Fruit fly (Drosophila melanogaster) whole organism, embryonic: Measurements from ENCODE around the gene Npc2g.

Experiments
- Aef1 ChIP-seq: fragments of 200-800 bp; sonication (Bioruptor generic); IDR thresholded peaks from 3 replicates; pipeline ENCODE4 v1.3.6; 2022; ENCODE audit warnings: missing biosample characterization, missing genetic modification characterization
- Atf-2 ChIP-seq: fragments of 200-800 bp; sonication (Bioruptor generic); optimal IDR thresholded peaks from 2 replicates; lab custom pipeline; 2016; ENCODE audit warnings: missing biosample characterization, missing genetic modification characterization
- Bteb2 ChIP-seq: fragments of 200-800 bp; sonication (Bioruptor generic); optimal IDR thresholded peaks from 2 replicates; lab custom pipeline; 2016; ENCODE audit warnings: missing biosample characterization, missing genetic modification characterization
- CG10431 ChIP-seq: fragments of 200-800 bp; sonication (Bioruptor generic); optimal IDR thresholded peaks from 3 replicates; lab custom pipeline; 2018; ENCODE audit warnings: missing biosample characterization, mild to moderate bottlenecking, missing genetic modification characterization
- CG11504 ChIP-seq: fragments of 200-800 bp; sonication (Bioruptor generic); optimal IDR thresholded peaks from 3 replicates; lab custom pipeline; 2019; ENCODE audit warnings: missing biosample characterization, mild to moderate bottlenecking, missing genetic modification characterization, moderate library complexity
- CG11560 ChIP-seq: fragments of 200-800 bp; sonication (Bioruptor generic); IDR thresholded peaks from 3 replicates; pipeline ENCODE4 v1.3.6; 2022; ENCODE audit warnings: missing biosample characterization, missing genetic modification characterization
- CG11695 ChIP-seq: fragments of 200-800 bp; sonication (Bioruptor generic); IDR thresholded peaks from 3 replicates; pipeline ENCODE4 v1.3.6; 2022; ENCODE audit warnings: missing biosample characterization, missing genetic modification characterization
- CG14667 ChIP-seq: fragments of 200-800 bp; sonication (Bioruptor generic); IDR thresholded peaks from 2 replicates; pipeline ENCODE4 v1.3.6; 2022; ENCODE audit warnings: missing biosample characterization, missing genetic modification characterization
- CG1529 ChIP-seq: fragments of 200-800 bp; sonication (Bioruptor generic); optimal IDR thresholded peaks from 3 replicates; lab custom pipeline; 2018; ENCODE audit warnings: missing biosample characterization, missing genetic modification characterization
- CG17612 ChIP-seq: fragments of 200-800 bp; sonication (Bioruptor generic); IDR thresholded peaks from 2 replicates; pipeline ENCODE4 v1.3.6; 2022; ENCODE audit warnings: missing biosample characterization, missing genetic modification characterization
- CG2116 ChIP-seq: fragments of 200-800 bp; sonication (Bioruptor generic); optimal IDR thresholded peaks from 3 replicates; lab custom pipeline; 2018; ENCODE audit warnings: missing biosample characterization, mild to moderate bottlenecking, missing genetic modification characterization
- CG2678 ChIP-seq: fragments of 200-800 bp; sonication (Bioruptor generic); optimal IDR thresholded peaks from 3 replicates; lab custom pipeline; 2019; ENCODE audit warnings: missing biosample characterization, mild to moderate bottlenecking, missing genetic modification characterization, moderate library complexity
- CG31388 ChIP-seq: fragments of 200-800 bp; sonication (Bioruptor generic); optimal IDR thresholded peaks from 2 replicates; lab custom pipeline; 2016; ENCODE audit warnings: missing biosample characterization, missing genetic modification characterization
- CG32767 ChIP-seq: fragments of 200-800 bp; sonication (Bioruptor generic); IDR thresholded peaks from 2 replicates; pipeline ENCODE4 v1.3.6; 2022; ENCODE audit warnings: missing biosample characterization, missing genetic modification characterization
- CG4730 ChIP-seq: fragments of 200-800 bp; sonication (Bioruptor generic); IDR thresholded peaks from 2 replicates; pipeline ENCODE4 v1.3.6; 2022; ENCODE audit warnings: missing biosample characterization, missing genetic modification characterization
- CG5180 ChIP-seq: fragments of 200-800 bp; sonication (Bioruptor generic); optimal IDR thresholded peaks from 3 replicates; lab custom pipeline; 2017; ENCODE audit warnings: missing biosample characterization, missing genetic modification characterization, mild to moderate bottlenecking, moderate library complexity, missing genetic modification reagents
- CG6791 ChIP-seq: fragments of 200-800 bp; sonication (Bioruptor generic); IDR thresholded peaks from 3 replicates; pipeline ENCODE4 v1.3.6; 2022; ENCODE audit warnings: missing biosample characterization, missing genetic modification characterization; ENCODE audit not compliant: partially characterized antibody
- CG8290 ChIP-seq, 3 experiments: fragments of 200-800 bp; sonication (Bioruptor generic); optimal IDR thresholded peaks; 2 replicates each; lab custom pipeline; 2016 to 2019; ENCODE audit warnings: missing biosample characterization in 3 of 3, missing genetic modification characterization in 3 of 3, mild to moderate bottlenecking in 2 of 3, moderate library complexity in 1 of 3
- CG8359 ChIP-seq: fragments of 200-800 bp; sonication (Bioruptor generic); optimal IDR thresholded peaks from 2 replicates; lab custom pipeline; 2017; ENCODE audit warnings: missing biosample characterization, mild to moderate bottlenecking, missing genetic modification characterization, borderline replicate concordance
- CG8765 ChIP-seq: fragments of 200-800 bp; sonication (Bioruptor generic); IDR thresholded peaks from 2 replicates; pipeline ENCODE4 v1.3.6; 2022; ENCODE audit warnings: missing biosample characterization, missing genetic modification characterization
- CG9817 ChIP-seq: fragments of 200-800 bp; sonication (Bioruptor generic); optimal IDR thresholded peaks from 2 replicates; lab custom pipeline; 2018; ENCODE audit warnings: missing biosample characterization, mild to moderate bottlenecking, missing genetic modification characterization, moderate library complexity
- CHES-1-like ChIP-seq: fragments of 200-800 bp; sonication (Bioruptor generic); optimal IDR thresholded peaks from 2 replicates; lab custom pipeline; 2016; ENCODE audit warnings: missing biosample characterization, missing genetic modification characterization
- Dbx ChIP-seq: fragments of 200-800 bp; sonication (Bioruptor generic); IDR thresholded peaks from 3 replicates; pipeline ENCODE4 v1.3.6; 2022; ENCODE audit warnings: missing biosample characterization, missing genetic modification characterization
- Dip2 ChIP-seq: fragments of 200-800 bp; sonication (Bioruptor generic); IDR thresholded peaks from 2 replicates; pipeline ENCODE4 v1.3.6; 2022; ENCODE audit warnings: missing biosample characterization, missing genetic modification characterization
- Dll ChIP-seq: fragments of 200-800 bp; sonication (Bioruptor generic); IDR thresholded peaks from 4 replicates; pipeline ENCODE4 v1.3.6; 2022; ENCODE audit warnings: missing biosample characterization, missing genetic modification characterization; ENCODE audit not compliant: partially characterized antibody
- Dref ChIP-seq: fragments of 200-800 bp; sonication (Bioruptor generic); IDR thresholded peaks from 2 replicates; pipeline ENCODE4 v1.3.6; 2022; ENCODE audit warnings: missing biosample characterization, missing genetic modification characterization
- E2f2 ChIP-seq: fragments of 200-800 bp; sonication (Bioruptor generic); IDR thresholded peaks from 2 replicates; pipeline ENCODE4 v1.3.6; 2022; ENCODE audit warnings: missing biosample characterization, missing genetic modification characterization
- Fer2 ChIP-seq: fragments of 200-800 bp; sonication (Bioruptor generic); optimal IDR thresholded peaks from 2 replicates; lab custom pipeline; 2018; ENCODE audit warnings: missing biosample characterization, mild to moderate bottlenecking, missing genetic modification characterization, moderate library complexity
- GATAe ChIP-seq: fragments of 200-800 bp; sonication (Bioruptor generic); conservative IDR thresholded peaks from 2 replicates; pipeline ENCODE4 v1.3.6; 2022; ENCODE audit warnings: missing biosample characterization, missing genetic modification characterization
- HLHmδ ChIP-seq: fragments of 200-800 bp; sonication (Bioruptor generic); optimal IDR thresholded peaks from 2 replicates; lab custom pipeline; 2018; ENCODE audit warnings: missing biosample characterization, mild to moderate bottlenecking, missing genetic modification characterization, moderate library complexity
- Optix ChIP-seq: fragments of 200-800 bp; sonication (Bioruptor generic); IDR thresholded peaks from 3 replicates; pipeline ENCODE4 v1.3.6; 2022; ENCODE audit warnings: missing biosample characterization, missing genetic modification characterization
- PHDP ChIP-seq: fragments of 200-800 bp; sonication (Bioruptor generic); optimal IDR thresholded peaks from 3 replicates; lab custom pipeline; 2018; ENCODE audit warnings: missing biosample characterization, mild to moderate bottlenecking, missing genetic modification characterization, moderate library complexity
- Side ChIP-seq: fragments of 200-800 bp; sonication (Bioruptor generic); optimal IDR thresholded peaks from 2 replicates; lab custom pipeline; 2016; ENCODE audit warnings: missing biosample characterization, missing genetic modification characterization
- Sox102F ChIP-seq: fragments of 200-800 bp; sonication (Bioruptor generic); optimal IDR thresholded peaks from 2 replicates; lab custom pipeline; 2018; ENCODE audit warnings: missing biosample characterization, mild to moderate bottlenecking, missing genetic modification characterization, moderate library complexity
- Stat92E ChIP-seq, 3 experiments: fragments of >200 bp in 2 of 3; fragments of 200-800 bp in 1 of 3; sonication (Bioruptor generic) in 1 of 3; optimal IDR thresholded peaks; 2 replicates each; lab custom pipeline; 2017 to 2019; ENCODE audit warnings: missing biosample characterization in 3 of 3, missing genetic modification characterization in 3 of 3, mild to moderate bottlenecking in 1 of 3, moderate library complexity in 1 of 3
- Vsx1 ChIP-seq: fragments of 200-800 bp; sonication (Bioruptor generic); optimal IDR thresholded peaks from 2 replicates; lab custom pipeline; 2017; ENCODE audit warnings: missing biosample characterization, mild to moderate bottlenecking, missing genetic modification characterization, missing genetic modification reagents
- croc ChIP-seq: fragments of 200-800 bp; sonication (Bioruptor generic); conservative IDR thresholded peaks from 3 replicates; pipeline ENCODE4 v1.3.6; 2022; ENCODE audit warnings: missing biosample characterization, missing genetic modification characterization
- cwo ChIP-seq: fragments of 200-800 bp; sonication (Bioruptor generic); optimal IDR thresholded peaks from 3 replicates; lab custom pipeline; 2017; ENCODE audit warnings: missing biosample characterization, missing genetic modification characterization, mild to moderate bottlenecking, moderate library complexity, missing genetic modification reagents
- exex ChIP-seq: fragments of 200-800 bp; sonication (Bioruptor generic); optimal IDR thresholded peaks from 4 replicates; lab custom pipeline; 2018; ENCODE audit warnings: missing biosample characterization, mild to moderate bottlenecking, missing genetic modification characterization, moderate library complexity
- gcm ChIP-seq: fragments of 200-800 bp; sonication (Bioruptor generic); optimal IDR thresholded peaks from 2 replicates; lab custom pipeline; 2019; ENCODE audit warnings: missing biosample characterization, mild to moderate bottlenecking, missing genetic modification characterization, moderate library complexity
- gcm2 ChIP-seq: fragments of 200-800 bp; sonication (Bioruptor generic); optimal IDR thresholded peaks from 2 replicates; lab custom pipeline; 2016; ENCODE audit warnings: missing biosample characterization, missing genetic modification characterization
- gfzf ChIP-seq: fragments of 200-800 bp; sonication (Bioruptor generic); optimal IDR thresholded peaks from 2 replicates; lab custom pipeline; 2016; ENCODE audit warnings: missing biosample characterization, mild to moderate bottlenecking, missing genetic modification characterization, moderate library complexity
- ham ChIP-seq: fragments of 200-800 bp; sonication (Bioruptor generic); IDR thresholded peaks from 2 replicates; pipeline ENCODE4 v1.3.6; 2022; ENCODE audit warnings: missing biosample characterization, missing genetic modification characterization
- kay ChIP-seq: fragments of 200-800 bp; sonication (Bioruptor generic); optimal IDR thresholded peaks from 2 replicates; lab custom pipeline; 2016; ENCODE audit warnings: missing biosample characterization, missing genetic modification characterization
- lilli ChIP-seq: fragments of 200-800 bp; sonication (Bioruptor generic); optimal IDR thresholded peaks from 3 replicates; lab custom pipeline; 2016; ENCODE audit warnings: missing biosample characterization, missing genetic modification characterization
- p53 ChIP-seq: fragments of 200-800 bp; sonication (Bioruptor generic); optimal IDR thresholded peaks from 2 replicates; lab custom pipeline; 2016; ENCODE audit warnings: missing biosample characterization, missing genetic modification characterization
- pzg ChIP-seq: fragments of 200-800 bp; sonication (Bioruptor generic); optimal IDR thresholded peaks from 3 replicates; lab custom pipeline; 2018; ENCODE audit warnings: missing biosample characterization, mild to moderate bottlenecking, missing genetic modification characterization, moderate library complexity
- tgo ChIP-seq: fragments of 200-800 bp; sonication (Bioruptor generic); IDR thresholded peaks from 3 replicates; pipeline ENCODE4 v1.3.6; 2022; ENCODE audit warnings: missing biosample characterization, missing genetic modification characterization
- ttk ChIP-seq: fragments of 200-800 bp; sonication (Bioruptor generic); IDR thresholded peaks from 2 replicates; pipeline ENCODE4 v2.1.2; 2022; ENCODE audit warnings: missing biosample characterization, missing genetic modification characterization
- yki ChIP-seq: fragments of >200 bp; optimal IDR thresholded peaks from 3 replicates; lab custom pipeline; 2018
- zen ChIP-seq: fragments of 200-800 bp; sonication (Bioruptor generic); optimal IDR thresholded peaks from 3 replicates; lab custom pipeline; 2018; ENCODE audit warnings: missing biosample characterization, mild to moderate bottlenecking, missing genetic modification characterization, moderate library complexity

The Npc2g gene

DNA sequence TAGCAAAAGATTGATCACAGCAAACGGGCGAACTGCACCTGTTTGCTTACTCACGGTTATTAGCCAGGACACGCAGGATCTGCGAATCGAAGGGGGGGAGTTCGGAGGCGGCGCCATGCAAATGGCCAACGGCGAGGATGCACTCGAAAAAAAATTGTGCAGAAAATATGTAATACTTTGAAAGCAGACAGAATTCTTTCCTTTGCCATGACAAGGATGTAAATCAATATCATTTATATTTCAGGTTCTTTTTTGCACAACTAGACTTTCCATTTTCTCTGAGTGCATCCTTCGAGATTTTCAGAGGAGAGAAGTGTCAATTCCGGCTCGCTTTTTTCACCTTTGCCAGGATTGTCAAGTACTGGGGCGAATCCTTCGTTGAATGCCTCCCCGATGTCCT is 35.8 kb downstream of the Npc2g start (continued):
- TF ChIP-seq Atf-2 (GFP tag; lab: Kevin White, UChicago) (no peak), Stat92E (GFP tag; optimal IDR thresholded peaks at IDR 0.05; lab: Kevin White, UChicago) (no peak), CG1529 (no peak), CG11695 (GFP tag; lab: Robert Waterston, UW) (0 out of 3 replicates have a peak, but pooled peaks have one; percentile 25), CG11560 (tag; lab: Robert Waterston, UW) (no peak), CG17612 (GFP tag; lab: Robert Waterston, UW) (no peak), CG14667 (GFP tag; lab: Robert Waterston, UW) (no peak), GATAe (GFP tag; lab: Robert Waterston, UW) (no peak), gcm2 (GFP tag; lab: Kevin White, UChicago) (no peak), Sox102F (GFP tag; lab: Kevin White, UChicago) (peak; percentile 31), CG6791 (no peak), pzg (GFP tag; lab: Kevin White, UChicago) (no peak), gcm (GFP tag; lab: Kevin White, UChicago) (no peak), Optix (GFP tag; lab: Robert Waterston, UW) (0 out of 3 replicates have a peak, but pooled peaks have one; percentile 16), Vsx1 (GFP tag; lab: Kevin White, UChicago) (no peak), Side (GFP tag; lab: Kevin White, UChicago) (no peak), tgo (GFP tag; lab: Robert Waterston, UW) (no peak), cwo (GFP tag; lab: Kevin White, UChicago) (no peak), gfzf (no peak), CHES-1-like (GFP tag; lab: Kevin White, UChicago) (no peak), CG2678 (tag; lab: Kevin White, UChicago) (peak; percentile 25), PHDP (tag; lab: Kevin White, UChicago) (no peak), Fer2 (tag; lab: Kevin White, UChicago) (no peak), CG8290 (GFP tag; optimal IDR thresholded peaks at IDR 0.05; lab: Kevin White, UChicago) (no peak), CG8290 (tag; optimal IDR thresholded peaks at IDR 0.05; lab: Kevin White, UChicago) (peak in 1 of 2 experiments; percentile 21), CG5180 (no peak), CG10431 (GFP tag; lab: Kevin White, UChicago) (no peak), CG2116 (GFP tag; lab: Kevin White, UChicago) (no peak), CG31388 (GFP tag; lab: Kevin White, UChicago) (no peak), CG4730 (GFP tag; lab: Robert Waterston, UW) (no peak), kay (GFP tag; lab: Kevin White, UChicago) (no peak), CG8359 (GFP tag; lab: Kevin White, UChicago) (no peak), CG32767 (GFP tag; lab: Robert Waterston, UW) (peak; percentile 33; the same call in 1 of the 2 replicates), E2f2 (GFP tag; lab: Robert Waterston, UW) (no peak), CG11504 (tag; lab: Kevin White, UChicago) (peak; percentile 29), Dbx (GFP tag; lab: Robert Waterston, UW) (0 out of 3 replicates have a peak, but pooled peaks have one; percentile 37), ttk (GFP tag; lab: Robert Waterston, UW) (peak; percentile 46; the same call in 1 of the 2 replicates), p53 (no peak), Aef1 (GFP tag; lab: Robert Waterston, UW) (peak; percentile 12; the same call in 1 of the 3 replicates), Dip2 (GFP tag; lab: Robert Waterston, UW) (no peak), lilli (GFP tag; lab: Kevin White, UChicago) (peak; percentile 10), zen (tag; lab: Kevin White, UChicago) (no peak), Dll (GFP tag; lab: Robert Waterston, UW) (no peak), HLHmδ (no peak), Bteb2 (GFP tag; lab: Kevin White, UChicago) (no peak), exex (tag; lab: Kevin White, UChicago) (no peak), CG8765 (GFP tag; lab: Robert Waterston, UW) (0 out of 2 replicates have a peak, but pooled peaks have one; percentile 26), ham (GFP tag; lab: Robert Waterston, UW) (no peak), croc (no peak), CG9817 (tag; lab: Kevin White, UChicago) (no peak), Dref (GFP tag; lab: Robert Waterston, UW) (no peak), yki (no peak)
